Fruit fly (Drosophila melanogaster) whole organism: Measurements from ENCODE around the gene CG18764.

ENCODE experiments used
- CG8478 ChIP-seq: fragments of >200 bp; optimal IDR thresholded peaks from 2 replicates; lab custom pipeline; 2018; ENCODE audit warnings: inconsistent platforms
- EcR ChIP-seq, 2 experiments: fragments of >200 bp; optimal IDR thresholded peaks; 2 replicates each; lab custom pipeline; 2017; ENCODE audit warnings: missing biosample characterization in 2 of 2, missing genetic modification characterization in 2 of 2, missing genetic modification reagents in 2 of 2
- pan ChIP-seq: fragments of >200 bp; optimal IDR thresholded peaks from 2 replicates; lab custom pipeline; 2017
- psq ChIP-seq: fragments of >200 bp; optimal IDR thresholded peaks from 2 replicates; lab custom pipeline; 2017

DNA sequence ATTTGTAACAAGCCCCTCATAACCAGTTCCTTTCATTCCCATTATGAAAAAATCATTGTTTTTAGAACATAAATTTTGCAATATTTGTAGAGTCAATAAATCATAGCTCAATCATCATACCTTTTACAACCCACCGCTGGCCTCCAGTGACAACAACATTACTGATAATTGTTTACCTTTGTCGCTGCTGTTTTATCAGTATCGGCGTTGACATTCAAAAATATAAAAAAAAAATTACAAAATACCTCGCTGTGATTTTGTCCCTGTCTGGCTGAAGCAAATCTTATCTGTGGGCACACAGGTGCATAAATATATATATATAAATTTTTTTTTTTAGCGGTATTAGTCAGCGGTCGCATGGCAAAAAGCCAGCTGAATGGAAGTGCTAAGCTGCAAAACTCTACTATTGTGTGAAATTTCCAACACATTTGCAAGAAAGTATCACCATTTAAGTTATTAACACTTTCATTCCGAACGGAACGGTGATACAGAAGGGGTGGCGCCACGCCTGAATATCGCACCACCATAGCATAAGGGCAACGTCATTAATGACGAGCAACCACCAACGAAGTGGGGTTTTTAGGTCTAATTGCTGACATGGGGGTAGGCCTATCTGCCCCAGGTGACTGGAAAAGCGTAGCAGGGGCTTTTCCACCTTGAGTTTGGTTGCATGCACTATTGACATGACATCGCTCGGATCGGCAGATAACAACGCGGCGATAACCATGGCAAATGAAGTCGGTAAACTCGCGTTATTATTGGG lies 39.4 kb downstream of the CG18764 start:
- TF ChIP-seq CG8478 (no peak), EcR (GFP tag; optimal IDR thresholded peaks at IDR 0.05; lab: Kevin White, UChicago) (no peak), psq (no peak), pan (lab: Kevin White, UChicago) (no peak)
